Worm (Caenorhabditis elegans): ENCODE measurements around the gene K07C5.2.

The K07C5.2 gene

ce11 chrV:10338305-10338992 is 851 bp upstream of the K07C5.2 start, which contains the start of gene arx-2:
TSS of gene arx-2 (minus strand) at chrV:10338355.
- TF ChIP-seq hmg-4 (GFP tag; optimal IDR thresholded peaks at IDR 0.05) (no peak), tbx-11 (GFP tag; IDR thresholded peaks at IDR 0.05) (no peak), aly-1 (tag; optimal IDR thresholded peaks at IDR 0.05) (no peak), B0310.2 (tag; optimal IDR thresholded peaks at IDR 0.05) (no peak), hnd-1 (tag; optimal IDR thresholded peaks at IDR 0.05) (no peak), tra-4 (tag; optimal IDR thresholded peaks at IDR 0.05) (no peak)

ce11 chrV:10341905-10342328 is 2.6 kb downstream of the K07C5.2 start, which contains the start of gene K07C5.13:
TSS of gene K07C5.13 (plus strand) at chrV:10342055.
- TF ChIP-seq tbx-37 (GFP tag; conservative IDR thresholded peaks at IDR 0.05) (0 out of 2 replicates have a peak, but pooled peaks have one; percentile 36), tbx-11 (GFP tag; IDR thresholded peaks at IDR 0.05) (peak; percentile 61; the same call in 1 of the 2 replicates), pes-1 (GFP tag; IDR thresholded peaks at IDR 0.05) (peak; percentile 61; the same call in 1 of the 2 replicates), flt-1 (GFP tag; IDR thresholded peaks at IDR 0.05) (peak; percentile 56), sea-1 (GFP tag; conservative IDR thresholded peaks at IDR 0.05) (peak; percentile 75; the same call in 1 of the 2 replicates), scrt-1 (GFP tag; IDR thresholded peaks at IDR 0.05) (peak; percentile 51; the same call in 1 of the 2 replicates)

- TF ChIP-seq flt-1 (GFP tag; IDR thresholded peaks at IDR 0.05): no peak
- no peak for TF ChIP-seq hmbx-1 (tag; optimal IDR thresholded peaks at IDR 0.05)
- TF ChIP-seq B0310.2 (tag; optimal IDR thresholded peaks at IDR 0.05): no peak
These were observed 3.6 kb downstream of the K07C5.2 start, which contains the start of gene K07C5.3 for ce11 chrV:10342904-10343303. TSS of gene K07C5.3 (plus strand) at chrV:10343032.

- TF ChIP-seq flt-1 (GFP tag; IDR thresholded peaks at IDR 0.05): no peak
- TF ChIP-seq tra-4 (tag; optimal IDR thresholded peaks at IDR 0.05): no peak
- TF ChIP-seq aly-1 (tag; optimal IDR thresholded peaks at IDR 0.05): no peak
- no peak for TF ChIP-seq ama-1 (optimal IDR thresholded peaks at IDR 0.05)
These were observed 10.8 kb downstream of the K07C5.2 start, which contains the start of gene K07C5.9 for ce11 chrV:10350054-10350453. TSS of gene K07C5.9 (minus strand) at chrV:10350154.

- no peak for TF ChIP-seq ceh-36 (tag; optimal IDR thresholded peaks at IDR 0.05)
- TF ChIP-seq pes-1 (GFP tag; IDR thresholded peaks at IDR 0.05): 0 out of 2 replicates have a peak, but pooled peaks have one; percentile 37
- TF ChIP-seq hnd-1 (tag; optimal IDR thresholded peaks at IDR 0.05): no peak
These were observed 13.7 kb downstream of the K07C5.2 start, which contains the start of gene nol-56 for ce11 chrV:10352928-10353427. TSS of gene nol-56 (minus strand) at chrV:10352978.

- TF ChIP-seq flt-1 (GFP tag; IDR thresholded peaks at IDR 0.05) (no peak), tbx-37 (GFP tag; conservative IDR thresholded peaks at IDR 0.05) (peak; percentile 86), aly-1 (tag; optimal IDR thresholded peaks at IDR 0.05) (no peak), hnd-1 (tag; optimal IDR thresholded peaks at IDR 0.05) (peak; percentile 21), scrt-1 (GFP tag; IDR thresholded peaks at IDR 0.05) (no peak), hmbx-1 (tag; optimal IDR thresholded peaks at IDR 0.05) (no peak), tra-4 (tag; optimal IDR thresholded peaks at IDR 0.05) (no peak), ceh-13 (GFP tag; optimal IDR thresholded peaks at IDR 0.05) (peak; percentile 28), ets-7 (tag; optimal IDR thresholded peaks at IDR 0.05) (no peak), hmg-4 (GFP tag; optimal IDR thresholded peaks at IDR 0.05) (no peak), ceh-36 (tag; optimal IDR thresholded peaks at IDR 0.05) (no peak), F13C5.2 (tag; optimal IDR thresholded peaks at IDR 0.05) (peak; percentile 43)
These were observed 16.6 kb downstream of the K07C5.2 start, which contains the start of gene sluh-7 for ce11 chrV:10355773-10356335. TSS of gene sluh-7 (minus strand) at chrV:10355823.

- no peak for TF ChIP-seq tbx-37 (GFP tag; conservative IDR thresholded peaks at IDR 0.05)
- no peak for TF ChIP-seq ama-1 (optimal IDR thresholded peaks at IDR 0.05)
These were observed 18.2 kb downstream of the K07C5.2 start, which contains the start of gene ceeh-2 for ce11 chrV:10357467-10357953. TSS of gene ceeh-2 (minus strand) at chrV:10357903.

ce11 chrV:10358238-10358637 is 18.9 kb downstream of the K07C5.2 start, which contains the start of gene ttll-15:
TSS of gene ttll-15 (plus strand) at chrV:10358538.
- TF ChIP-seq hnd-1 (tag; optimal IDR thresholded peaks at IDR 0.05) (no peak), ceh-36 (tag; optimal IDR thresholded peaks at IDR 0.05) (no peak), pes-1 (GFP tag; IDR thresholded peaks at IDR 0.05) (no peak), tra-4 (tag; optimal IDR thresholded peaks at IDR 0.05) (no peak), hmbx-1 (tag; optimal IDR thresholded peaks at IDR 0.05) (no peak), ceh-13 (GFP tag; optimal IDR thresholded peaks at IDR 0.05) (no peak), B0310.2 (tag; optimal IDR thresholded peaks at IDR 0.05) (no peak), tbx-11 (GFP tag; IDR thresholded peaks at IDR 0.05) (no peak), flt-1 (GFP tag; IDR thresholded peaks at IDR 0.05) (no peak)

All from whole organism, early embryonic.